Fruit fly (Drosophila melanogaster) whole organism: ENCODE data around the gene CG3368.

ENCODE experiments used
- CG8478 ChIP-seq: fragments of >200 bp; optimal IDR thresholded peaks from 2 replicates; lab custom pipeline; 2018; ENCODE audit warnings: inconsistent platforms
- Dll ChIP-seq: fragments of >200 bp; optimal IDR thresholded peaks from 2 replicates; lab custom pipeline; 2017
- EcR ChIP-seq, 2 experiments: fragments of >200 bp; optimal IDR thresholded peaks; 2 replicates each; lab custom pipeline; 2017; ENCODE audit warnings: missing biosample characterization in 2 of 2, missing genetic modification characterization in 2 of 2, missing genetic modification reagents in 2 of 2
- pan ChIP-seq: fragments of >200 bp; optimal IDR thresholded peaks from 2 replicates; lab custom pipeline; 2017
- psq ChIP-seq: fragments of >200 bp; optimal IDR thresholded peaks from 2 replicates; lab custom pipeline; 2017
- usp ChIP-seq: fragments of >200 bp; optimal IDR thresholded peaks from 2 replicates; lab custom pipeline; 2017; ENCODE audit warnings: missing biosample characterization, missing genetic modification characterization, mixed read lengths

DNA sequence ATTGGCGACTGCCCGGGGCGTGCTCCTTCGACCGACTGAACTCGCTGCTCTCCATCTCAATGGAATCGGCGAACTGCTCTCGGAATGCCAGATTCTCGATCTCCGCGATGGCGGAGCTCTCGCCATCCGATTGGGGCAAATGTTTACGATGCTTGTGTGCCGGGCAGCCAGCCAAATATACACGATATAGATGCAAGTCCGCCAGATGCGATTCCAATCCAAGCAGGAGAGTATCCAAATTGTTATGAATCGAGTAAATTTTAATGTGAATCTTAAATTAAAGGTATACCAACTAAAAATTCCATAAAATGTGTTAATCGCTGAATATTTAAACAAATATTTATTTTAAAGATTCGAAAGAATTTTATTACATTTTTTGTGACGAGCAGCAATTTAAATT, 35.7 kb upstream of the CG3368 start, which contains the start of gene CG5984:
- TF ChIP-seq usp (GFP tag; lab: Kevin White, UChicago) (no peak), psq (lab: Kevin White, UChicago) (no peak), CG8478 (lab: Kevin White, UChicago) (no peak), pan (lab: Kevin White, UChicago) (no peak), EcR (GFP tag; optimal IDR thresholded peaks at IDR 0.05; lab: Kevin White, UChicago) (no peak), Dll (lab: Kevin White, UChicago) (no peak)
